Fruit fly (Drosophila melanogaster): ENCODE data around the gene tinc.

Gene tinc

DNA sequence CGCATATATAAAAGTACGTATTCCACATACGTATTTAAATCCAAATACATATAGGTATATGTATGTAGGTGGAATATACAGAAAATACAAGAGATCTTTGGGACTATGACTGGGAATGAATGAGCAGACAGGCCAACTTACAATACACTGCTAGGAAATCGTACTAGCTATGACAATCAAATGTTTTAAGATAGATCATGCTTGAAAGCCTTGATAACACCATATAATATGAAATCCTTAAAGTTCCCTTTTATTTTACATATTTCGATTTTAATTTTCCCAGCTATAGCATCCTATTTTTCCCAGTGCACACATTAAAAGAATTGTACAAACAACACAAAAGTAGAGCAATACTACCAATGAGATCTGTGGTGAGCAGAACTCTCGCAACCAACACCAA lies 30.0 kb upstream of the tinc start (continued):
- TF ChIP-seq CG3919 (GFP tag; optimal IDR thresholded peaks at IDR 0.05) (peak; percentile 54), CG11902 (GFP tag; optimal IDR thresholded peaks at IDR 0.05) (peak; percentile 21), CG8319 (GFP tag; optimal IDR thresholded peaks at IDR 0.05) (peak; percentile 35), Ets21C (GFP tag; optimal IDR thresholded peaks at IDR 0.05) (no peak), svp (GFP tag) (peak; percentile 61), Sox102F (GFP tag; optimal IDR thresholded peaks at IDR 0.05) (no peak), topi (GFP tag; optimal IDR thresholded peaks at IDR 0.05) (peak; percentile 37), Hr4 (GFP tag; optimal IDR thresholded peaks at IDR 0.05) (peak; percentile 71), esn (GFP tag; optimal IDR thresholded peaks at IDR 0.05) (no peak), Hr38 (GFP tag; optimal IDR thresholded peaks at IDR 0.05) (no peak), ss (GFP tag; optimal IDR thresholded peaks at IDR 0.05) (peak in 1 of 2 experiments; percentile 23), Smox (GFP tag; optimal IDR thresholded peaks at IDR 0.05) (no peak), fd59A (GFP tag; optimal IDR thresholded peaks at IDR 0.05) (no peak), CG8632 (GFP tag; optimal IDR thresholded peaks at IDR 0.05) (no peak), Sox14 (GFP tag; optimal IDR thresholded peaks at IDR 0.05) (peak; percentile 10), Sox15 (GFP tag; optimal IDR thresholded peaks at IDR 0.05) (no peak), CG6276 (GFP tag; optimal IDR thresholded peaks at IDR 0.05) (peak; percentile 75), Hr39 (GFP tag; optimal IDR thresholded peaks at IDR 0.05) (peak; percentile 37), CG15336 (GFP tag; IDR thresholded peaks at IDR 0.05) (peak; percentile 81), CG9139 (GFP tag; optimal IDR thresholded peaks at IDR 0.05) (no peak), CG1621 (tag; optimal IDR thresholded peaks at IDR 0.05) (no peak), net (GFP tag; optimal IDR thresholded peaks at IDR 0.05) (peak; percentile 34), fd85E (GFP tag; optimal IDR thresholded peaks at IDR 0.05) (no peak), CG6854 (GFP tag; optimal IDR thresholded peaks at IDR 0.05) (no peak), Ets96B (tag; optimal IDR thresholded peaks at IDR 0.05) (peak; percentile 41), CG32006 (GFP tag; optimal IDR thresholded peaks at IDR 0.05) (peak; percentile 56), CG11294 (GFP tag; IDR thresholded peaks at IDR 0.05) (peak; percentile 70), CG11762 (GFP tag; optimal IDR thresholded peaks at IDR 0.05; ENCODE audit: insufficient read depth) (peak; percentile 24), CG8119 (GFP tag; IDR thresholded peaks at IDR 0.05) (peak; percentile 65), fkh (GFP tag; optimal IDR thresholded peaks at IDR 0.05) (peak; percentile 29), dsx (GFP tag; optimal IDR thresholded peaks at IDR 0.05; ENCODE audit: poor library complexity, severe bottlenecking) (peak; percentile 24), acj6 (GFP tag; optimal IDR thresholded peaks at IDR 0.05) (peak; percentile 41), CG16779 (tag; optimal IDR thresholded peaks at IDR 0.05) (no peak), vri (GFP tag; optimal IDR thresholded peaks at IDR 0.05) (no peak), CG34406 (GFP tag; optimal IDR thresholded peaks at IDR 0.05) (peak; percentile 3), CG4318 (GFP tag; optimal IDR thresholded peaks at IDR 0.05) (peak; percentile 9)

DNA sequence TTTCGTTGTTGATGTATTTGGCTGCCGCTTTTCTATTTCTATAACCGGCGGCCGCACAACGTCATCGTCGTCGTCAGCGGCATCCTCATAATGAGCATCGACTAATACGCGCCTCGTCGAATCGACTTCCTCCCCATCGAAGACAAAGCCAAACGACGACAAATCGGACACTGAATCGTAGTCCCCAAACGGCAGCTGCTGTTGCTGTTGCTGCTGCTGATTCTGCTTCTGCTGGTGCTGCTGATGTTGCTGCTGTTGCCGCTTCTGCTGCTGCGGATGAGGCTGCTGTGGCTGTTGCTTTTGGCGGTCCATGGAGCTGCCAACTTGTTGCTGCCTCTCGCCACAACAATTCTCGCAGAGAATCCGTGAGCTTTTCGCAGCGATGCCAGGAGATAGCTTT lies 28.2 kb upstream of the tinc start:
- TF ChIP-seq CG15336 (GFP tag; IDR thresholded peaks at IDR 0.05) (peak; percentile 43; the same call in 1 of the 2 replicates), net (GFP tag; optimal IDR thresholded peaks at IDR 0.05) (no peak)

DNA sequence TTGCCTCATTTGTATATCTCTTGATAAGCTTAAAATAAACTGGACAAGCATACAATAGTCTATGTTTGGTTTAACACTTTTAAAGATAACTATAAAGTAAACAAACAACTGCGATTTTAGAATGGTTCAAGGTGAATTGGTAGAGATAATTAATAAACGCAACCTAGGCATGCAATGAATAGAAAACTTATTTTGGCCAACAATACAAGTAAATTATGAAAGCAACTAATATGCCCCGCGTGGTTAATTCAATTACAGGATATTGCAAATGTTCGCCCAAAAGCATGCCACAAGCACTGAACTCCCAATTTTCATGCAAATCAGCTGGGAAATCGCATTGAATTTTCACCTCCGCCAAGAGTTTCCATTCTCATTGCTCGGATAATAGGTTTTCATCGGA lies 27.2 kb upstream of the tinc start:
- TF ChIP-seq CG15336 (GFP tag; IDR thresholded peaks at IDR 0.05) (peak; percentile 37; the same call in 1 of the 2 replicates), Smox (GFP tag; optimal IDR thresholded peaks at IDR 0.05) (no peak), pdm3 (GFP tag; optimal IDR thresholded peaks at IDR 0.05) (no peak), CG6163 (GFP tag; IDR thresholded peaks at IDR 0.05) (no peak), CG8119 (GFP tag; IDR thresholded peaks at IDR 0.05) (0 out of 3 replicates have a peak, but pooled peaks have one; percentile 19), CG32006 (GFP tag; optimal IDR thresholded peaks at IDR 0.05) (peak; percentile 39), Lpt (GFP tag; optimal IDR thresholded peaks at IDR 0.05) (no peak), Hr38 (GFP tag; optimal IDR thresholded peaks at IDR 0.05) (no peak), Hr39 (GFP tag; optimal IDR thresholded peaks at IDR 0.05) (no peak), Gug (GFP tag; IDR thresholded peaks at IDR 0.05) (no peak), CG6854 (GFP tag; optimal IDR thresholded peaks at IDR 0.05) (no peak), Eip78C (GFP tag) (peak; percentile 52), lz (GFP tag; optimal IDR thresholded peaks at IDR 0.05) (no peak), Eip93F (GFP tag; optimal IDR thresholded peaks at IDR 0.05) (no peak), net (GFP tag; optimal IDR thresholded peaks at IDR 0.05) (no peak), eg (GFP tag; IDR thresholded peaks at IDR 0.05) (peak; percentile 56; the same call in 2 of the 3 replicates), Hr4 (GFP tag; optimal IDR thresholded peaks at IDR 0.05) (peak; percentile 28), esn (GFP tag; optimal IDR thresholded peaks at IDR 0.05) (no peak), spab (GFP tag; optimal IDR thresholded peaks at IDR 0.05) (no peak), CG6808 (GFP tag; optimal IDR thresholded peaks at IDR 0.05) (no peak), svp (GFP tag) (no peak)
